Fruit fly (Drosophila melanogaster): ENCODE results near the gene mRpL12.

DNA sequence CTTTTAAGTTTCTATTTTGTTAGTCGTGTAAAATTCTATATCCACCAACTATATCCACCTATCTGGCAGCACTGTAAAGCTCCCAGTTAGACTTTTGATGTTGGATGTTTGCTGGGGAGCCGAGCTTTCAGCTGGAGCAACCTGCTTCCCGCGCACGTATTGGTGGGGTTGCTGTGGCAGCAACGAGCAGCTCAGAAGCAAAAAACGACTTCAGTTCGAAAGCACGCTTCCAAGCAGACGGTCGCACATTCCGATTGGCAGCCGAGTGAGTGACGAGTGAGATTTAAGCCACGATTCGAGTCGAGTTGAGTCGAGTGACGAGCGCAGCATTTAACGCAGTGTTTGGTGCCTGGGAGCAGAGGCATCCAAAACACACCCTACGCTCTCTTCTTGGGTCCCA, 44.3 kb upstream of the mRpL12 start, which contains the start of the genes Tsp66E and mfr:
- TF ChIP-seq CG12605 (GFP tag; IDR thresholded peaks at IDR 0.05) (peak; percentile 48; the same call in 1 of the 2 replicates), CG9948 (tag; optimal IDR thresholded peaks at IDR 0.05) (no peak), Ets98B (GFP tag; IDR thresholded peaks at IDR 0.05) (peak; percentile 65; the same call in 1 of the 2 replicates), CG32121 (GFP tag; IDR thresholded peaks at IDR 0.05) (no peak), CG13204 (GFP tag; optimal IDR thresholded peaks at IDR 0.05) (peak; percentile 47), CG4496 (GFP tag; IDR thresholded peaks at IDR 0.05) (peak; percentile 63; the same call in 2 of the 3 replicates), Pif1B (GFP tag; optimal IDR thresholded peaks at IDR 0.05) (peak; percentile 21), Snoo (tag; optimal IDR thresholded peaks at IDR 0.05) (no peak), gl (tag; optimal IDR thresholded peaks at IDR 0.05) (peak; percentile 9), CG17806 (tag; optimal IDR thresholded peaks at IDR 0.05) (no peak)

Data from whole organism, pupa.